Fruit fly (Drosophila melanogaster) Kc167 (cell line): ENCODE measurements around the gene TwdlW.

Experiments used
- Myc ChIP-seq: fragments of >200 bp; optimal IDR thresholded peaks from 2 replicates; lab custom pipeline; 2017; ENCODE audit warnings: missing external identifiers
- h ChIP-seq: fragments of >200 bp; optimal IDR thresholded peaks from 3 replicates; lab custom pipeline; 2018; ENCODE audit warnings: missing external identifiers

- TF ChIP-seq h (lab: Kevin White, UChicago) (no peak), Myc (lab: Kevin White, UChicago) (no peak)
These were observed 26.0 kb downstream of the TwdlW start for dm6 chr3R:17116231-17116630.
